Fruit fly (Drosophila melanogaster) whole organism, adult: ENCODE measurements around the gene CG1896.

Experiments used
- CG11617 ChIP-seq: fragments of 200-800 bp; sonication (Bioruptor generic); optimal IDR thresholded peaks from 2 replicates; lab custom pipeline; 2017; ENCODE audit warnings: mild to moderate bottlenecking, missing biosample characterization, missing genetic modification reagents, missing genetic modification characterization
- Hr96 ChIP-seq: fragments of 200-800 bp; sonication (Bioruptor generic); optimal IDR thresholded peaks from 2 replicates; lab custom pipeline; 2016; ENCODE audit warnings: missing biosample characterization, missing genetic modification characterization
- Mnt ChIP-seq: fragments of 200-800 bp; sonication (Bioruptor generic); optimal IDR thresholded peaks from 2 replicates; lab custom pipeline; 2016; ENCODE audit warnings: missing biosample characterization, mild to moderate bottlenecking, missing genetic modification characterization
- cic ChIP-seq: fragments of 200-800 bp; sonication (Bioruptor generic); optimal IDR thresholded peaks from 2 replicates; lab custom pipeline; 2017; ENCODE audit warnings: missing biosample characterization, mild to moderate bottlenecking, missing genetic modification characterization, moderate library complexity
- tj ChIP-seq: fragments of 200-800 bp; sonication (Bioruptor generic); optimal IDR thresholded peaks from 3 replicates; lab custom pipeline; 2017; ENCODE audit warnings: missing biosample characterization, mild to moderate bottlenecking, missing genetic modification characterization, moderate library complexity

DNA sequence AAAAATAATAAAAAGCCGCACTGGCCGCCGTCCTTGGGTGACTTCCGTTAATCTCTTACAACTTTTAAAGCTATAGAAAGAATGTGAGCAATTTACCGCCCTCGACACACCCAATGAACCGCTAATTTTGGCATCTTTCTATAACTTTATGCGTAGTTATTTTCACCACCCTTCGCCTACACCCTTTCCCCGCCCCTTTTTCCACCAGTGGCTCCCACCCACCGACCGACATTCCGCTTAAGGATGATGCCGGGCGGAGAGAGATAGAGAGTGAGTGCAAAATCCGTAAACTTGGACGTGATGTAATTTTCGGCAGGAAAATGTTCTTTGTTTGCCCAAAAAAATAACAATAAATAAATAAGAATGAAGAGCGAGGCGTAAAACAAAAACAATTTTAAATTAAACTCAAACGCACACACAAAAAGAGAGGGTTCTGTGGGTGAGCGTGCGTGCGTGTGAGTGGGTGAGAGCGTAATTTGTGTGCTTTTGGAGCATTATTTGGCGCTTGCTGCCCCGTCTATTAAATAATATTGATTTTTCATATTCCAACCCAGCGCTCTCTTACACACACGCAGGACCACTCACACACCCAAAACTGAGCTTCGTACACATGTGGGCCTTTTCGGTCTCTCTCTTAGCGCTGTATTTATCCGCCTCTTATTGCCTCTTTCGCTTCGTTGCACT, 33.5 kb downstream of the CG1896 start:
- TF ChIP-seq cic (GFP tag; lab: Kevin White, UChicago) (peak; percentile 39), tj (GFP tag; lab: Kevin White, UChicago) (no peak), CG11617 (no peak), Mnt (GFP tag; lab: Kevin White, UChicago) (peak; percentile 53), Hr96 (GFP tag; lab: Kevin White, UChicago) (no peak)
